Worm (Caenorhabditis elegans) whole organism, L3 larva: ENCODE measurements around the gene Y53G8AR.1.

ENCODE experiments used
- ama-1 ChIP-seq: fragments of 150-350 bp; optimal IDR thresholded peaks from 2 replicates; lab custom pipeline; 2018
- ceh-16 ChIP-seq: sonication (generic microtip); optimal IDR thresholded peaks from 2 replicates; lab custom pipeline; 2017; ENCODE audit warnings: missing biosample characterization, missing genetic modification characterization
- ceh-28 ChIP-seq: fragments of 150-350 bp; optimal IDR thresholded peaks from 2 replicates; lab custom pipeline; 2014; ENCODE audit warnings: missing biosample characterization, missing genetic modification reagents, missing genetic modification characterization
- daf-12 ChIP-seq: fragments of 150-350 bp; optimal IDR thresholded peaks from 2 replicates; lab custom pipeline; 2014; ENCODE audit warnings: missing biosample characterization, missing genetic modification reagents, missing genetic modification characterization
- elt-1 ChIP-seq: fragments of 150-350 bp; optimal IDR thresholded peaks from 2 replicates; lab custom pipeline; 2014; ENCODE audit warnings: missing biosample characterization, missing genetic modification characterization
- elt-2 ChIP-seq: sonication (generic microtip); optimal IDR thresholded peaks from 2 replicates; lab custom pipeline; 2016; ENCODE audit warnings: missing genetic modification reagents, mild to moderate bottlenecking, missing genetic modification characterization, missing compliant biosample characterization
- elt-3 ChIP-seq, 3 experiments: fragments of 150-350 bp in 1 of 3; sonication (generic microtip) in 2 of 3; optimal IDR thresholded peaks; 2 replicates in 2 of 3; 4 replicates in 1 of 3; lab custom pipeline; 2014 to 2017; ENCODE audit warnings: missing biosample characterization in 3 of 3, missing genetic modification characterization in 3 of 3
- eor-1 ChIP-seq, 2 experiments: fragments of 150-350 bp; optimal IDR thresholded peaks; 2 replicates each; lab custom pipeline; 2014 to 2018; ENCODE audit warnings: missing biosample characterization in 2 of 2, missing genetic modification characterization in 2 of 2
- fkh-10 ChIP-seq: sonication (generic microtip); optimal IDR thresholded peaks from 2 replicates; lab custom pipeline; 2017; ENCODE audit warnings: missing biosample characterization, missing genetic modification reagents, missing genetic modification characterization
- fkh-2 ChIP-seq: fragments of 150-350 bp; optimal IDR thresholded peaks from 2 replicates; lab custom pipeline; 2014; ENCODE audit warnings: missing biosample characterization, missing genetic modification reagents, missing genetic modification characterization
- fos-1 ChIP-seq: fragments of 150-350 bp; optimal IDR thresholded peaks from 2 replicates; lab custom pipeline; 2014; ENCODE audit warnings: missing biosample characterization, missing genetic modification characterization
- hmg-11 ChIP-seq: sonication (generic microtip); optimal IDR thresholded peaks from 2 replicates; lab custom pipeline; 2016; ENCODE audit warnings: missing genetic modification characterization, missing compliant biosample characterization
- jun-1 ChIP-seq: fragments of 150-350 bp; optimal IDR thresholded peaks from 2 replicates; lab custom pipeline; 2014; ENCODE audit warnings: missing biosample characterization, missing genetic modification reagents, missing genetic modification characterization
- lin-15B ChIP-seq: fragments of 150-350 bp; optimal IDR thresholded peaks from 2 replicates; lab custom pipeline; 2014; ENCODE audit warnings: missing biosample characterization, missing genetic modification characterization
- lin-39 ChIP-seq: fragments of 150-350 bp; optimal IDR thresholded peaks from 2 replicates; lab custom pipeline; 2018; ENCODE audit warnings: missing biosample characterization, missing genetic modification reagents, missing genetic modification characterization
- lsy-12 ChIP-seq: sonication (generic microtip); optimal IDR thresholded peaks from 2 replicates; lab custom pipeline; 2016; ENCODE audit warnings: mild to moderate bottlenecking, missing genetic modification characterization, missing compliant biosample characterization
- mdl-1 ChIP-seq: fragments of 150-350 bp; optimal IDR thresholded peaks from 2 replicates; lab custom pipeline; 2014; ENCODE audit warnings: missing biosample characterization, missing genetic modification characterization
- mml-1 ChIP-seq: fragments of 150-350 bp; sonication (generic microtip); optimal IDR thresholded peaks from 3 replicates; lab custom pipeline; 2014; ENCODE audit warnings: missing biosample characterization, missing genetic modification characterization
- nfya-1 ChIP-seq: sonication (generic microtip); optimal IDR thresholded peaks from 2 replicates; lab custom pipeline; 2017; ENCODE audit warnings: missing genetic modification characterization, mild to moderate bottlenecking, missing compliant biosample characterization, antibody characterized with exemption, moderate library complexity; ENCODE audit not compliant: insufficient read depth
- nhr-11 ChIP-seq: fragments of 150-350 bp; optimal IDR thresholded peaks from 2 replicates; lab custom pipeline; 2014; ENCODE audit warnings: missing biosample characterization, missing genetic modification characterization
- nhr-237 ChIP-seq: fragments of 150-350 bp; optimal IDR thresholded peaks from 2 replicates; lab custom pipeline; 2014; ENCODE audit warnings: missing biosample characterization, missing genetic modification characterization
- nhr-25 ChIP-seq: sonication (generic microtip); optimal IDR thresholded peaks from 2 replicates; lab custom pipeline; 2017; ENCODE audit warnings: missing biosample characterization, missing genetic modification characterization
- nhr-28 ChIP-seq: fragments of 150-350 bp; optimal IDR thresholded peaks from 2 replicates; lab custom pipeline; 2014; ENCODE audit warnings: missing biosample characterization, missing genetic modification characterization
- nhr-43 ChIP-seq: sonication (generic microtip); optimal IDR thresholded peaks from 2 replicates; lab custom pipeline; 2016; ENCODE audit warnings: mild to moderate bottlenecking, missing genetic modification characterization, missing compliant biosample characterization; ENCODE audit not compliant: poor library complexity, severe bottlenecking
- nhr-67 ChIP-seq: fragments of 150-350 bp; optimal IDR thresholded peaks from 2 replicates; lab custom pipeline; 2014; ENCODE audit warnings: missing biosample characterization, missing genetic modification characterization
- nhr-77 ChIP-seq: fragments of 150-350 bp; optimal IDR thresholded peaks from 2 replicates; lab custom pipeline; 2014; ENCODE audit warnings: missing biosample characterization, missing genetic modification characterization
- pha-4 ChIP-seq: fragments of 150-350 bp; optimal IDR thresholded peaks from 2 replicates; lab custom pipeline; 2014; ENCODE audit warnings: missing biosample characterization, missing genetic modification reagents, missing genetic modification characterization
- pqm-1 ChIP-seq: fragments of 150-350 bp; optimal IDR thresholded peaks from 2 replicates; lab custom pipeline; 2017; ENCODE audit warnings: missing biosample characterization, missing genetic modification characterization, inconsistent platforms
- sea-2 ChIP-seq: fragments of 150-350 bp; sonication (generic microtip); optimal IDR thresholded peaks from 4 replicates; lab custom pipeline; 2014; ENCODE audit warnings: missing biosample characterization, missing genetic modification reagents, missing genetic modification characterization
- skn-1 ChIP-seq: fragments of 150-350 bp; optimal IDR thresholded peaks from 2 replicates; lab custom pipeline; 2014; ENCODE audit warnings: missing biosample characterization, missing genetic modification characterization
- snpc-4 ChIP-seq: fragments of 150-350 bp; optimal IDR thresholded peaks from 2 replicates; lab custom pipeline; 2014; ENCODE audit warnings: missing biosample characterization, missing genetic modification characterization
- tbx-2 ChIP-seq: sonication (generic microtip); optimal IDR thresholded peaks from 2 replicates; lab custom pipeline; 2016; ENCODE audit warnings: mild to moderate bottlenecking, missing genetic modification characterization, missing compliant biosample characterization
- unc-62 ChIP-seq: fragments of 150-350 bp; sonication (generic microtip); optimal IDR thresholded peaks from 4 replicates; lab custom pipeline; 2014; ENCODE audit warnings: missing biosample characterization, missing genetic modification reagents, missing genetic modification characterization
- ztf-11 ChIP-seq: fragments of 150-350 bp; optimal IDR thresholded peaks from 2 replicates; lab custom pipeline; 2014; ENCODE audit warnings: missing biosample characterization, missing genetic modification characterization

Y53G8AR.1 gene

DNA sequence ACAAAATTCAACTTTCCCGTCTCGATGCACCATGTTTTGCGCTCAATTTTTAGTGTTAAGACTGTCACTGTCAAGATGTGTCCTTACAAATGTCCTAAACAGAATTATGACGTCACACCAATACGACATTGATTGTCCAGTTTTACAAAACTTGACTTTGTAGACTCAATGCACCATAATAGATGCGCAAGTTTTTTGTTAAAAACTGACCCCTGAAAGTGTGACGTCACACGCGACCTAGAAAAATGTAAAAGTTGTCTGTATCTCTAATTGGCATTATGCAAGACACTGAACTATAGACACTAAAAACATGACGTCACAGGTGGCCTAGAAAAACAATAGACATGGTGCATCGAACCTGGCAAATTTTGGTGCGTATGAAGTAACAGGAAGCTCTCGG is 18.3 kb downstream of the Y53G8AR.1 start:
- no peak for TF ChIP-seq nhr-77 (tag; lab: Kevin White, UChicago)
- TF ChIP-seq tbx-2 (tag; lab: Kevin White, UChicago): no peak
- no peak for TF ChIP-seq fkh-2
- TF ChIP-seq fkh-10 (GFP tag; lab: Kevin White, UChicago): no peak
- no peak for TF ChIP-seq nhr-28 (tag; lab: Kevin White, UChicago)
- no peak for TF ChIP-seq fos-1
- no peak for TF ChIP-seq nhr-67 (tag; lab: Kevin White, UChicago)
- no peak for TF ChIP-seq elt-3 (tag; optimal IDR thresholded peaks at IDR 0.05; lab: Kevin White, UChicago)
- no peak for TF ChIP-seq nhr-43
- no peak for TF ChIP-seq mml-1 (tag; lab: Kevin White, UChicago)
- TF ChIP-seq snpc-4 (tag; lab: Kevin White, UChicago): no peak
- TF ChIP-seq skn-1: no peak
- no peak for TF ChIP-seq mdl-1 (tag; lab: Kevin White, UChicago)

DNA sequence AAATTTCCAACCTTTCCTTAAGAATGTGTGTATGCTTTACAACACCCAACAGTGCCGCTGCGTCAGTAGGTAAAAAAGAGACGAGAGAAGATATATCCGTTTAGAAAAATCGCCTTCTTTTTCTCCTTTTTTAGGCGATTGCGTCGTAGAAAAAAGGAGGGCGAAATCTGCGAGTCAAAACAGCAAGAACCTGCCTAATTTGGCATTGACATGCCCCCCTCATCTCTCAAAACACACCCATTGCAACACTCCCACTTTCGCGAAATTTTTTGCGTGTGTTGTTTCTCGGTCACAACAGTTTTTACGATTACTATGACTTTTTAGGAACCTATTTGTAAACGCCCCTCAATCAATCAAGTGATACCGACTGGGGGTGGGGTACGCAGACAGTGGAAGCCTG is 18.8 kb downstream of the Y53G8AR.1 start:
- no peak for TF ChIP-seq elt-1 (tag; lab: Kevin White, UChicago)
- TF ChIP-seq fkh-10 (GFP tag; lab: Kevin White, UChicago): no peak
- no peak for TF ChIP-seq nhr-43
- no peak for TF ChIP-seq ztf-11 (tag; lab: Kevin White, UChicago)
- TF ChIP-seq hmg-11: no peak
- no peak for TF ChIP-seq pha-4 (tag; lab: Kevin White, UChicago)
- TF ChIP-seq jun-1 (tag; lab: Kevin White, UChicago): no peak
- TF ChIP-seq nhr-25 (tag; lab: Kevin White, UChicago): peak; percentile 63
- TF ChIP-seq elt-3 (tag; optimal IDR thresholded peaks at IDR 0.05; lab: Kevin White, UChicago): peak in 1 of 3 experiments; percentile 3
- no peak for TF ChIP-seq ceh-28 (tag; lab: Kevin White, UChicago)
- TF ChIP-seq lin-39 (tag; lab: Kevin White, UChicago): no peak
- no peak for TF ChIP-seq snpc-4 (tag; lab: Kevin White, UChicago)
- no peak for TF ChIP-seq unc-62 (GFP tag; lab: Kevin White, UChicago)
- no peak for TF ChIP-seq lin-15B
- no peak for TF ChIP-seq fkh-2

DNA sequence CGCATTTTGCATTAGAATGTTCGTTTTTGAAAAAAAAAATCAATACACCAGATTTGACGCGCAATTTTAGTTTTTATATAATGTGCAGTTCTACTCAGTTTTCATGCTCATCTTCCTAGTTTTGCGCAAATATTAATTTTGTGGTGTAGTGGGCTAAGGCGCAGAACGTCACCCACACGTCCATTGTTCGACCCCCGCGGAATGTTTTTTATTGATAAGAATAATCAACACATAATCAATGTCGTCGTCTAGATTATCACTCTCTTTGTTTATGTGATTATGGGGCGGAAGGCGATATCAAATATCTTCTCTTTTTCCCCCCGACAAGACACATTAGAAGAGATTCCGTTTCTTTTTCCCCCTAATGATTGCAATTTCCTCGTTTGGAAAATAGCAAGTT is 23.0 kb downstream of the Y53G8AR.1 start:
- TF ChIP-seq elt-3 (tag; optimal IDR thresholded peaks at IDR 0.05; lab: Kevin White, UChicago) (peak in 1 of 3 experiments; percentile 62), eor-1 (tag; optimal IDR thresholded peaks at IDR 0.05; lab: Kevin White, UChicago) (no peak), sea-2 (GFP tag; lab: Kevin White, UChicago) (no peak)

DNA sequence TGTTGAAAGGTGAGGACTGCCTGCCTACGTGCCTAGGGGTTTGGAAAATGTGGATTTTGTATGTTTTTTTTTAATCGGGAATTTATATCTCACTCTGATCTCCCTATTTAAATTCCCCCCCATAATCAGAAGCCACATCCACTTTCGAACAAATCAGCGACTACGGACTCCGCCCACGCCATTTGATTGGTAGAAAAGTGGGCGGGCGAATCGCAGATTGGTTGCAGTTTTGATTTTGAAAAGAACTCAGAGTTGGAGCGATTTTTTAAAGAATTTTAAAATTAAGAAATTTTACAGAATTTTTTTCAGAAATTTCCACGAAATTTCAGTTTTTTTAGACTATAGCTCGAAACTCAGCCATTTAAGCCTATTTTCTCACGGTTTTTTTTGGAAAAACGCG is 27.2 kb downstream of the Y53G8AR.1 start:
- TF ChIP-seq nhr-237 (no peak), nfya-1 (peak; percentile 84)

DNA sequence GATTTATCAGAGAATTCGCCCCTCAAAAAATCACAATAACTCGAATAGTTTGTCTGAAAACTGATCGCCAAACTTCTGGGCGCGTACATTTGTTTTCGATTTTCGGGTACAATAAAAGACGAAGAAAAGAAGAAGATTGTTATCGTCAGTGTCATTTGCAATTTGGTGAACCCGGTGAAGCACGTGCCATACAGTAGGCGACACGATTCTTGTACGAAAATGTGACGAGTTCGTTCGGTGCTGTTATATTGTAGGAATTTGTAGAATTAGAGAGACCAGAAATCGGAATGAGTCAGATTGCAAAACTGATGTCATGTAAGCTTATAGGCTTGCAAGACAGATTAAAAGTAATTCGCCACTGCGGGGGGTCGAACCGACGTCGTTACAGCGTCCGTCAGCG is 34.9 kb downstream of the Y53G8AR.1 start:
- TF ChIP-seq ceh-16 (tag; lab: Kevin White, UChicago): no peak
- peak; percentile 17 for TF ChIP-seq nhr-25 (tag; lab: Kevin White, UChicago)
- TF ChIP-seq daf-12: no peak
- no peak for TF ChIP-seq nhr-237
- no peak for TF ChIP-seq sea-2 (GFP tag; lab: Kevin White, UChicago)
- TF ChIP-seq nhr-67 (tag; lab: Kevin White, UChicago): no peak
- TF ChIP-seq nfya-1: no peak
- TF ChIP-seq eor-1 (tag; optimal IDR thresholded peaks at IDR 0.05; lab: Kevin White, UChicago): no peak
- no peak for TF ChIP-seq fkh-2
- no peak for TF ChIP-seq nhr-11
- TF ChIP-seq mml-1 (tag; lab: Kevin White, UChicago): no peak
- no peak for TF ChIP-seq ceh-28 (tag; lab: Kevin White, UChicago)
- no peak for TF ChIP-seq elt-1 (tag; lab: Kevin White, UChicago)
- peak; percentile 9 for TF ChIP-seq nhr-43
- no peak for TF ChIP-seq lsy-12 (tag; lab: Kevin White, UChicago)
- no peak for TF ChIP-seq fos-1
- no peak for TF ChIP-seq nhr-28 (tag; lab: Kevin White, UChicago)

DNA sequence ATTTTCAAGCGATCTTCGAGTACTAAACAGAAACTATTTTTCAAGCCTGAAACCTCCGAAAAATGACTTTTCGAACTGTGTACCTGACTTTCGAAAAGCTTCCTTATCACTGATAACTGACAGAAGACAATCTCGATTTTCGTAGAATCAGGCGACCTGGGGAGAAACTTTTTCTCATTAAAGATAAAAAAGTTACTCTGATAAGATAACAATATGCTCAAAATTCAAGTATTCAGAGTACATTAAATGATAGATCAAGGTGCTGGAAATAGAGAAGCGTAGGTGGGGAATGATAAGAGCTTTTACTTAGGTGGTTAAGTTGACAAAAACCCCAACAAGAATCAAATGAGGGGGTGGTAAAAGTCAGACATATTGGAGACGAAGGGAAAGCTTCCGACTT is 37.2 kb downstream of the Y53G8AR.1 start, which contains the start of gene prk-2:
Gene prk-2, minus strand, starts transcription at position 156 of the 400 bp plus-strand sequence.
- peak; percentile 93 for TF ChIP-seq pqm-1 (tag; lab: Kevin White, UChicago)
- TF ChIP-seq unc-62 (GFP tag; lab: Kevin White, UChicago): no peak
- TF ChIP-seq ceh-28 (tag; lab: Kevin White, UChicago): peak; percentile 8
- peak; percentile 93 for TF ChIP-seq elt-2 (tag; lab: Kevin White, UChicago)
- TF ChIP-seq jun-1 (tag; lab: Kevin White, UChicago): peak; percentile 19
- no peak for TF ChIP-seq fos-1
- peak in 1 of 3 experiments; percentile 65 for TF ChIP-seq elt-3 (tag; optimal IDR thresholded peaks at IDR 0.05; lab: Kevin White, UChicago)
- TF ChIP-seq pha-4 (tag; lab: Kevin White, UChicago): peak; percentile 3
- no peak for TF ChIP-seq lin-39 (tag; lab: Kevin White, UChicago)
- TF ChIP-seq ama-1 (lab: Kevin White, UChicago): no peak
